Fruit fly (Drosophila melanogaster) whole organism, prepupa: Measurements from ENCODE around the gene CG12481.

ENCODE experiments used
- CG11294 ChIP-seq: fragments of 200-800 bp; sonication (Bioruptor generic); IDR thresholded peaks from 2 replicates; pipeline ENCODE4 v1.3.6; 2022; ENCODE audit warnings: missing biosample characterization, missing genetic modification characterization
- CG11762 ChIP-seq: fragments of 200-800 bp; sonication (Bioruptor generic); optimal IDR thresholded peaks from 3 replicates; lab custom pipeline; 2016; ENCODE audit warnings: missing biosample characterization, missing genetic modification characterization; ENCODE audit not compliant: insufficient read depth
- CG11902 ChIP-seq: fragments of 200-800 bp; sonication (Bioruptor generic); optimal IDR thresholded peaks from 3 replicates; lab custom pipeline; 2016; ENCODE audit warnings: missing biosample characterization, missing genetic modification characterization
- CG15336 ChIP-seq: fragments of 200-800 bp; sonication (Bioruptor generic); IDR thresholded peaks from 2 replicates; pipeline ENCODE4 v1.3.6; 2022; ENCODE audit warnings: missing biosample characterization, missing genetic modification characterization
- CG16779 ChIP-seq: fragments of 200-800 bp; sonication (Bioruptor generic); optimal IDR thresholded peaks from 3 replicates; lab custom pipeline; 2017; ENCODE audit warnings: missing biosample characterization, mild to moderate bottlenecking, missing genetic modification characterization
- CG3032 ChIP-seq: fragments of 200-800 bp; optimal IDR thresholded peaks from 2 replicates; lab custom pipeline; 2019; ENCODE audit warnings: missing biosample characterization, mild to moderate bottlenecking, missing genetic modification characterization, moderate library complexity
- CG31627 ChIP-seq: fragments of 200-800 bp; sonication (Bioruptor generic); optimal IDR thresholded peaks from 3 replicates; lab custom pipeline; 2016; ENCODE audit warnings: missing biosample characterization, missing genetic modification characterization
- CG32006 ChIP-seq: fragments of 200-800 bp; sonication (Bioruptor generic); optimal IDR thresholded peaks from 3 replicates; lab custom pipeline; 2017; ENCODE audit warnings: missing biosample characterization, mild to moderate bottlenecking, missing genetic modification characterization
- CG3919 ChIP-seq: fragments of 200-800 bp; sonication (Bioruptor generic); optimal IDR thresholded peaks from 3 replicates; lab custom pipeline; 2016; ENCODE audit warnings: missing biosample characterization, missing genetic modification characterization
- CG4318 ChIP-seq: fragments of 200-800 bp; sonication (Bioruptor generic); optimal IDR thresholded peaks from 3 replicates; lab custom pipeline; 2017; ENCODE audit warnings: missing biosample characterization, mild to moderate bottlenecking, missing genetic modification characterization
- CG6163 ChIP-seq: fragments of 200-800 bp; sonication (Bioruptor generic); IDR thresholded peaks from 3 replicates; pipeline ENCODE4 v1.3.6; 2022; ENCODE audit warnings: missing biosample characterization, missing genetic modification characterization
- CG6276 ChIP-seq: fragments of 200-800 bp; sonication (Bioruptor generic); optimal IDR thresholded peaks from 2 replicates; lab custom pipeline; 2017; ENCODE audit warnings: missing biosample characterization, mild to moderate bottlenecking, missing genetic modification characterization
- CG6792 ChIP-seq: fragments of 200-800 bp; sonication (Bioruptor generic); optimal IDR thresholded peaks from 3 replicates; lab custom pipeline; 2016; ENCODE audit warnings: missing biosample characterization, missing genetic modification characterization
- CG6808 ChIP-seq: fragments of 200-800 bp; sonication (Bioruptor generic); optimal IDR thresholded peaks from 3 replicates; lab custom pipeline; 2017; ENCODE audit warnings: missing biosample characterization, missing genetic modification characterization, mild to moderate bottlenecking, moderate library complexity, missing genetic modification reagents
- CG6854 ChIP-seq: fragments of 200-800 bp; sonication (Bioruptor generic); optimal IDR thresholded peaks from 2 replicates; lab custom pipeline; 2017; ENCODE audit warnings: missing biosample characterization, mild to moderate bottlenecking, missing genetic modification characterization
- CG8319 ChIP-seq: fragments of 200-800 bp; sonication (Bioruptor generic); optimal IDR thresholded peaks from 3 replicates; lab custom pipeline; 2016; ENCODE audit warnings: missing biosample characterization, missing genetic modification characterization
- CG8632 ChIP-seq: fragments of 200-800 bp; sonication (Bioruptor generic); optimal IDR thresholded peaks from 3 replicates; lab custom pipeline; 2016; ENCODE audit warnings: missing biosample characterization, missing genetic modification characterization
- Eip78C ChIP-seq: fragments of 200-800 bp; sonication (Bioruptor generic); peaks from one replicate; lab custom pipeline; 2016; ENCODE audit warnings: missing biosample characterization, missing genetic modification characterization
- Eip93F ChIP-seq: fragments of 200-800 bp; sonication (Bioruptor generic); optimal IDR thresholded peaks from 2 replicates; lab custom pipeline; 2016; ENCODE audit warnings: missing biosample characterization, mild to moderate bottlenecking, missing genetic modification characterization
- Ets21C ChIP-seq: fragments of 200-800 bp; sonication (Bioruptor generic); optimal IDR thresholded peaks from 3 replicates; lab custom pipeline; 2016; ENCODE audit warnings: missing biosample characterization, missing genetic modification characterization
- Ets96B ChIP-seq: fragments of 200-800 bp; optimal IDR thresholded peaks from 2 replicates; lab custom pipeline; 2019; ENCODE audit warnings: missing biosample characterization, mild to moderate bottlenecking, missing genetic modification characterization, moderate library complexity
- Gug ChIP-seq: fragments of 200-800 bp; sonication (Bioruptor generic); IDR thresholded peaks from 2 replicates; pipeline ENCODE4 v1.3.6; 2022; ENCODE audit warnings: missing biosample characterization, missing genetic modification characterization
- Hr38 ChIP-seq: sonication (Bioruptor generic); optimal IDR thresholded peaks from 2 replicates; lab custom pipeline; 2016; ENCODE audit warnings: missing biosample characterization, missing genetic modification characterization
- Hr39 ChIP-seq: fragments of 200-800 bp; sonication (Bioruptor generic); optimal IDR thresholded peaks from 2 replicates; lab custom pipeline; 2016; ENCODE audit warnings: missing biosample characterization, missing genetic modification characterization
- Hr4 ChIP-seq: fragments of 200-800 bp; sonication (Bioruptor generic); optimal IDR thresholded peaks from 3 replicates; lab custom pipeline; 2016; ENCODE audit warnings: missing biosample characterization, missing genetic modification characterization
- Lpt ChIP-seq: fragments of 200-800 bp; sonication (Bioruptor generic); optimal IDR thresholded peaks from 3 replicates; lab custom pipeline; 2016; ENCODE audit warnings: missing biosample characterization, missing genetic modification characterization
- Met ChIP-seq: fragments of 200-800 bp; sonication (Bioruptor generic); optimal IDR thresholded peaks from 3 replicates; lab custom pipeline; 2016; ENCODE audit warnings: missing biosample characterization, missing genetic modification characterization
- OdsH ChIP-seq: fragments of 200-800 bp; sonication (Bioruptor generic); optimal IDR thresholded peaks from 3 replicates; lab custom pipeline; 2016; ENCODE audit warnings: missing biosample characterization, missing genetic modification characterization
- Smox ChIP-seq: fragments of 200-800 bp; sonication (Bioruptor generic); optimal IDR thresholded peaks from 3 replicates; lab custom pipeline; 2016; ENCODE audit warnings: missing biosample characterization, missing genetic modification characterization
- Sox102F ChIP-seq: fragments of 200-800 bp; sonication (Bioruptor generic); optimal IDR thresholded peaks from 2 replicates; lab custom pipeline; 2016; ENCODE audit warnings: missing biosample characterization, mild to moderate bottlenecking, missing genetic modification characterization
- Sox14 ChIP-seq: fragments of 200-800 bp; sonication (Bioruptor generic); optimal IDR thresholded peaks from 3 replicates; lab custom pipeline; 2016; ENCODE audit warnings: missing biosample characterization, missing genetic modification characterization
- Sox15 ChIP-seq: fragments of 200-800 bp; sonication (Bioruptor generic); optimal IDR thresholded peaks from 3 replicates; lab custom pipeline; 2016; ENCODE audit warnings: missing biosample characterization, missing genetic modification characterization
- achi ChIP-seq: fragments of 200-800 bp; sonication (Bioruptor generic); optimal IDR thresholded peaks from 3 replicates; lab custom pipeline; 2016; ENCODE audit warnings: missing biosample characterization, missing genetic modification characterization
- acj6 ChIP-seq: fragments of 200-800 bp; sonication (Bioruptor generic); optimal IDR thresholded peaks from 3 replicates; lab custom pipeline; 2016; ENCODE audit warnings: missing biosample characterization, missing genetic modification characterization
- cyc ChIP-seq: fragments of 200-800 bp; sonication (Bioruptor generic); optimal IDR thresholded peaks from 3 replicates; lab custom pipeline; 2016; ENCODE audit warnings: missing biosample characterization, missing genetic modification characterization
- dsx ChIP-seq: fragments of 200-800 bp; optimal IDR thresholded peaks from 3 replicates; lab custom pipeline; 2019; ENCODE audit warnings: missing biosample characterization, mild to moderate bottlenecking, missing genetic modification characterization, moderate library complexity; ENCODE audit not compliant: poor library complexity, severe bottlenecking
- eg ChIP-seq: fragments of 200-800 bp; sonication (Bioruptor generic); IDR thresholded peaks from 3 replicates; pipeline ENCODE4 v1.3.6; 2022; ENCODE audit warnings: missing biosample characterization, missing genetic modification characterization
- esn ChIP-seq: fragments of 200-800 bp; sonication (Bioruptor generic); optimal IDR thresholded peaks from 2 replicates; lab custom pipeline; 2016; ENCODE audit warnings: missing biosample characterization, mild to moderate bottlenecking, missing genetic modification characterization, moderate library complexity
- fd85E ChIP-seq: fragments of 200-800 bp; sonication (Bioruptor generic); optimal IDR thresholded peaks from 3 replicates; lab custom pipeline; 2016; ENCODE audit warnings: missing biosample characterization, missing genetic modification characterization
- fkh ChIP-seq: fragments of 200-800 bp; sonication (Bioruptor generic); optimal IDR thresholded peaks from 3 replicates; lab custom pipeline; 2017; ENCODE audit warnings: missing biosample characterization, mild to moderate bottlenecking, missing genetic modification characterization, moderate library complexity
- lz ChIP-seq: fragments of 200-800 bp; sonication (Bioruptor generic); optimal IDR thresholded peaks from 3 replicates; lab custom pipeline; 2016; ENCODE audit warnings: missing biosample characterization, missing genetic modification characterization
- pdm3 ChIP-seq: fragments of 200-800 bp; sonication (Bioruptor generic); optimal IDR thresholded peaks from 3 replicates; lab custom pipeline; 2016; ENCODE audit warnings: missing biosample characterization, missing genetic modification characterization
- ss ChIP-seq, 2 experiments: fragments of 200-800 bp; sonication (Bioruptor generic); optimal IDR thresholded peaks; 2 replicates in 1 of 2; 3 replicates in 1 of 2; lab custom pipeline; 2017 to 2018; ENCODE audit warnings: mild to moderate bottlenecking in 2 of 2, missing biosample characterization in 2 of 2, missing genetic modification characterization in 2 of 2, moderate library complexity in 1 of 2
- svp ChIP-seq: fragments of 200-800 bp; sonication (Bioruptor generic); peaks from one replicate; lab custom pipeline; 2016; ENCODE audit warnings: missing biosample characterization, missing genetic modification characterization
- topi ChIP-seq: fragments of 200-800 bp; sonication (Bioruptor generic); optimal IDR thresholded peaks from 3 replicates; lab custom pipeline; 2016; ENCODE audit warnings: missing biosample characterization, missing genetic modification characterization
- vri ChIP-seq: fragments of 200-800 bp; sonication (Bioruptor generic); optimal IDR thresholded peaks from 3 replicates; lab custom pipeline; 2016; ENCODE audit warnings: missing biosample characterization, mild to moderate bottlenecking, missing genetic modification characterization

The CG12481 gene

DNA sequence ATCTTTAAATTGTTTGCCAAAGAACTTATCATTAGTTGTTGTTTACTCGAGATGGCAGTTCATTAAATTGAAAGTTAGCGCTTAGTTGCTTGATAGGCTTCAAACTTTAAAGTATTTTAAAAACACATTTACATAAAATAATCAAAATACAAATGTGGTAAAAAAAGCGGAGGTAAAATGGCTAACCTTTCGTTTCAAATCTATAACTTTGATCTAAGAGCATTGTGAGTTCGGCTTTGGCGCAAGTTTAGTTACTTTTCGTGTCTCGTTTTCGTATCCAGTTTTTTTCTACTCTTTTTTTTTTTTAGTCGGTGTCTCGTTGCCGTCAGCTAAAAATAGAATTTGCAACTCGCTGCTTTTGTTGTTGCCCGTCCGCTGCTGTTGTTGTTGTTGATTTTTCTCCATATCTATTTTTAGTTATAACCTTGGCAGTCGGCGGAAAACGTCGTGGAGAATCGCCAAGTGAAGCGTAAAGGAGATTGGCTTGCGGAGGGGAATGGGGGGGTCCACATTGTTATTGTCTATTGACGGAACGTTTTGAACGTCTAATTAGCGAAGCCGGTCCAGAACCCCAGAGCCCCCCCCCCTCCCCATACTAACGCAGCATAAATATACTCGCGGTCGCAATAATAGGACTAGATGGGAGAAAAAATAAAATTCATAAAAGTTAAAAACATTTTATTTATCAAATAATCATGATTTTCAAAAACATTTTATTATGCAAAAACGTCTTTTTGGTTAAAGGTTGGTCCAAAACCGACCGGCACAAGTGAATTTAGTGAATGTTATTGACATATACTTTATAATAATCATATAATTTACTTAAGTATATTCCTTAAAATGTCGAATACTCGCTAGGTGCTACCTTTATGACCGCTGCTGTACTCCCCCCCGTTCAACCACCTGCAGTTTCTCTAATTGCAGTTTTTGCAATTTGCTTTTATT, 27.7 kb downstream of the CG12481 start (continued):
- TF ChIP-seq vri (GFP tag; lab: Kevin White, UChicago) (no peak), CG3032 (peak; percentile 75), CG6854 (GFP tag; lab: Kevin White, UChicago) (peak; percentile 13), Hr38 (GFP tag; lab: Kevin White, UChicago) (no peak), CG16779 (peak; percentile 80), fd85E (GFP tag; lab: Kevin White, UChicago) (no peak), svp (GFP tag; lab: Kevin White, UChicago) (no peak), Eip93F (no peak), Sox15 (GFP tag; lab: Kevin White, UChicago) (no peak), CG8319 (GFP tag; lab: Kevin White, UChicago) (no peak), Eip78C (GFP tag; lab: Kevin White, UChicago) (peak; percentile 86), Smox (GFP tag; lab: Kevin White, UChicago) (no peak), CG6808 (GFP tag; lab: Kevin White, UChicago) (peak; percentile 71), OdsH (GFP tag; lab: Kevin White, UChicago) (peak; percentile 71), CG6792 (GFP tag; lab: Kevin White, UChicago) (peak; percentile 13), CG4318 (GFP tag; lab: Kevin White, UChicago) (peak; percentile 69), CG11902 (no peak), CG3919 (GFP tag; lab: Kevin White, UChicago) (peak; percentile 61), achi (GFP tag; lab: Kevin White, UChicago) (peak; percentile 71), dsx (GFP tag; lab: Kevin White, UChicago) (peak; percentile 72), Lpt (GFP tag; lab: Kevin White, UChicago) (peak; percentile 64), CG15336 (GFP tag; lab: Robert Waterston, UW) (peak; percentile 88), pdm3 (peak; percentile 47), Ets96B (tag; lab: Kevin White, UChicago) (peak; percentile 75), CG8632 (GFP tag; lab: Kevin White, UChicago) (peak; percentile 32)

DNA sequence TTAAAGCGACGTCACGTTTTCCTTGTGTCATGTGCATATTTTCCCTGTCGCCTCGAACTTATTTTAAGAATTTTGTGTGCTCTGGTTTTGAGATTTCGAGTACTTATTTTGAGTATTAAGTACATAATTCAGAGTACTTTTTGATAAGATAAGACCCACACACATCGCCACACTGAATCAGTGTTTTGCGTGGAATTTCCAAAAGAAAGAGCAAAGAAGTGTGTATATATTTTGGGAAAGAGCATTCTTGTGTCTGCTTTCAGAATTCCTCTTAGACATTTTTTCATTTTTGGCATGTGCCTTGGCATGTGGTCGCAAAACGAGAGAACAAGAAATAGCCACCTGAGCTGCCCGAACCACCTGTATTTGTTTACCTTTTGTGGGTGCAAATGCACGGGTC, 28.8 kb downstream of the CG12481 start:
- TF ChIP-seq cyc (GFP tag; lab: Kevin White, UChicago) = no peak
- peak; percentile 56 for TF ChIP-seq vri (GFP tag; lab: Kevin White, UChicago)
- TF ChIP-seq CG6276 = no peak
- peak; percentile 38 for TF ChIP-seq Met (GFP tag; lab: Kevin White, UChicago)
- no peak for TF ChIP-seq CG8632 (GFP tag; lab: Kevin White, UChicago)
- peak in 1 of 2 experiments; percentile 17 for TF ChIP-seq ss (GFP tag; optimal IDR thresholded peaks at IDR 0.05; lab: Kevin White, UChicago)
- TF ChIP-seq svp (GFP tag; lab: Kevin White, UChicago) = peak; percentile 80
- TF ChIP-seq topi (GFP tag; lab: Kevin White, UChicago) = peak; percentile 17
- peak; percentile 66 for TF ChIP-seq Eip78C (GFP tag; lab: Kevin White, UChicago)
- peak; percentile 38 for TF ChIP-seq CG32006 (GFP tag; lab: Kevin White, UChicago)
- no peak for TF ChIP-seq Hr38 (GFP tag; lab: Kevin White, UChicago)
- peak; percentile 42 for TF ChIP-seq fkh (GFP tag; lab: Kevin White, UChicago)
- TF ChIP-seq Smox (GFP tag; lab: Kevin White, UChicago) = peak; percentile 9
- peak; percentile 10 for TF ChIP-seq Ets96B (tag; lab: Kevin White, UChicago)
- TF ChIP-seq Ets21C (GFP tag; lab: Kevin White, UChicago) = peak; percentile 6
- peak; percentile 16 for TF ChIP-seq CG31627 (GFP tag; lab: Kevin White, UChicago)
- TF ChIP-seq OdsH (GFP tag; lab: Kevin White, UChicago) = no peak
- TF ChIP-seq CG11294 (GFP tag; lab: Robert Waterston, UW) = no peak
- no peak for TF ChIP-seq Hr4 (GFP tag; lab: Kevin White, UChicago)
- no peak for TF ChIP-seq pdm3
- no peak for TF ChIP-seq Sox102F (GFP tag; lab: Kevin White, UChicago)
- TF ChIP-seq CG3032 = peak; percentile 41
- TF ChIP-seq achi (GFP tag; lab: Kevin White, UChicago) = no peak
- TF ChIP-seq Hr39 = peak; percentile 25
- no peak for TF ChIP-seq acj6 (GFP tag; lab: Kevin White, UChicago)
- no peak for TF ChIP-seq Gug (GFP tag; lab: Robert Waterston, UW)
- TF ChIP-seq Sox14 = no peak
- TF ChIP-seq esn (GFP tag; lab: Kevin White, UChicago) = no peak
- no peak for TF ChIP-seq Lpt (GFP tag; lab: Kevin White, UChicago)
- TF ChIP-seq CG6163 = peak; percentile 36; the same call in 1 of the 3 replicates
- no peak; the same call in 2 of the 3 replicates for TF ChIP-seq eg (GFP tag; lab: Robert Waterston, UW)
- no peak for TF ChIP-seq CG16779
- TF ChIP-seq CG11762 = no peak
- TF ChIP-seq CG8319 (GFP tag; lab: Kevin White, UChicago) = no peak
- TF ChIP-seq lz (GFP tag; lab: Kevin White, UChicago) = peak; percentile 14
